Worm (Caenorhabditis elegans) whole organism, L4/young adult: Measurements from ENCODE around the gene sul-3.

Source experiments
- W03F9.2 ChIP-seq: fragments of 150-350 bp; optimal IDR thresholded peaks from 2 replicates; lab custom pipeline; 2014; ENCODE audit warnings: missing biosample characterization, missing genetic modification characterization
- dao-5 ChIP-seq: sonication (generic microtip); optimal IDR thresholded peaks from 2 replicates; lab custom pipeline; 2016; ENCODE audit warnings: missing genotype, missing genetic modification characterization, moderate library complexity, missing compliant biosample characterization
- him-1 ChIP-seq: sonication (generic microtip); optimal IDR thresholded peaks from 2 replicates; lab custom pipeline; 2016; ENCODE audit warnings: missing genotype, missing genetic modification reagents, missing genetic modification characterization, missing compliant biosample characterization

- no peak for TF ChIP-seq him-1 (tag; lab: Kevin White, UChicago)
- TF ChIP-seq W03F9.2, result no peak
- TF ChIP-seq dao-5, result no peak
Measured at ce11 chrX:7867307-7867706, 33.3 kb upstream of the sul-3 start.
